Worm (Caenorhabditis elegans) whole organism, midembryonic: ENCODE data around the gene spc-2.

ENCODE experiments used
- T22C8.4 ChIP-seq: fragments of 200-800 bp; sonication (Bioruptor generic); IDR thresholded peaks from 2 replicates; pipeline ENCODE4 v1.3.6; 2022; ENCODE audit warnings: missing genetic modification characterization, missing compliant biosample characterization
- cog-1 ChIP-seq: sonication (generic microtip); optimal IDR thresholded peaks from 2 replicates; lab custom pipeline; 2016; ENCODE audit warnings: missing genetic modification characterization, missing compliant biosample characterization
- flt-1 ChIP-seq: fragments of 200-800 bp; sonication (Bioruptor generic); IDR thresholded peaks from 2 replicates; pipeline ENCODE4 v1.3.6; 2022; ENCODE audit warnings: missing genetic modification characterization, missing compliant biosample characterization
- klf-2 ChIP-seq: fragments of 200-800 bp; sonication (Bioruptor generic); conservative IDR thresholded peaks from 2 replicates; pipeline ENCODE4 v1.3.6; 2022; ENCODE audit warnings: missing genetic modification reagents, missing genetic modification characterization, missing compliant biosample characterization
- med-1 ChIP-seq: sonication (generic microtip); optimal IDR thresholded peaks from 2 replicates; lab custom pipeline; 2017; ENCODE audit warnings: missing genetic modification characterization, mild to moderate bottlenecking, missing compliant biosample characterization, antibody characterized with exemption, missing genetic modification reagents; ENCODE audit not compliant: insufficient read depth
- ref-1 ChIP-seq: fragments of 200-800 bp; sonication (Bioruptor generic); conservative IDR thresholded peaks from 2 replicates; pipeline ENCODE4 v1.3.6; 2022; ENCODE audit warnings: missing genetic modification reagents, missing genetic modification characterization, missing compliant biosample characterization
- tab-1 ChIP-seq: fragments of 200-800 bp; sonication (Bioruptor generic); IDR thresholded peaks from 2 replicates; pipeline ENCODE4 v1.3.6; 2022; ENCODE audit warnings: missing genetic modification characterization, missing compliant biosample characterization
- ztf-23 ChIP-seq: fragments of 200-800 bp; sonication (Bioruptor generic); IDR thresholded peaks from 2 replicates; pipeline ENCODE4 v1.3.6; 2022; ENCODE audit warnings: missing genetic modification reagents, missing genetic modification characterization, missing compliant biosample characterization
- ztf-29 ChIP-seq: fragments of 200-800 bp; sonication (Bioruptor generic); IDR thresholded peaks from 2 replicates; pipeline ENCODE4 v1.3.6; 2022; ENCODE audit warnings: missing genetic modification reagents, missing genetic modification characterization, missing compliant biosample characterization

spc-2 gene

ce11 chrIII:8235358-8235757 is 53.7 kb downstream of the spc-2 start, which contains the start of gene C02F5.14:
Gene C02F5.14 (minus strand): TSS chrIII:8235514.
- TF ChIP-seq ztf-29 (GFP tag; lab: Robert Waterston, UW) = no peak
- no peak for TF ChIP-seq cog-1
- TF ChIP-seq tab-1 (GFP tag; lab: Robert Waterston, UW) = no peak
- TF ChIP-seq med-1 = no peak
- TF ChIP-seq flt-1 = no peak
- TF ChIP-seq ref-1 = no peak
- no peak for TF ChIP-seq klf-2 (GFP tag; lab: Robert Waterston, UW)
- TF ChIP-seq T22C8.4 (GFP tag; lab: Robert Waterston, UW) = no peak
- no peak for TF ChIP-seq ztf-23

ce11 chrIII:8235880-8236279 is 54.2 kb downstream of the spc-2 start, which contains the start of gene C02F5.5:
Gene C02F5.5 (plus strand): TSS chrIII:8236180.
- TF ChIP-seq ref-1 (no peak), tab-1 (GFP tag; lab: Robert Waterston, UW) (no peak), med-1 (no peak), cog-1 (no peak), T22C8.4 (GFP tag; lab: Robert Waterston, UW) (no peak), flt-1 (no peak), ztf-23 (no peak), klf-2 (GFP tag; lab: Robert Waterston, UW) (no peak), ztf-29 (GFP tag; lab: Robert Waterston, UW) (no peak)

- TF ChIP-seq ztf-29 (GFP tag; lab: Robert Waterston, UW) (no peak), T22C8.4 (GFP tag; lab: Robert Waterston, UW) (no peak), klf-2 (GFP tag; lab: Robert Waterston, UW) (no peak)
Measured at ce11 chrIII:8237827-8238226, 56.1 kb downstream of the spc-2 start, which contains the start of gene tsp-2. Gene tsp-2 (minus strand): TSS chrIII:8237935.
